Fruit fly (Drosophila melanogaster): Measurements from ENCODE around the gene Npl4.

- no peak for TF ChIP-seq woc (GFP tag; optimal IDR thresholded peaks at IDR 0.05)
- TF ChIP-seq CG9705 (GFP tag; optimal IDR thresholded peaks at IDR 0.05) = no peak
- TF ChIP-seq foxo (GFP tag; optimal IDR thresholded peaks at IDR 0.05) = no peak
- no peak for TF ChIP-seq Vsx2 (GFP tag; optimal IDR thresholded peaks at IDR 0.05; ENCODE audit: partially characterized antibody)
- no peak for TF ChIP-seq br (GFP tag; optimal IDR thresholded peaks at IDR 0.05)
- TF ChIP-seq Myc (optimal IDR thresholded peaks at IDR 0.05) = no peak
- peak; percentile 23 for TF ChIP-seq sv (GFP tag; optimal IDR thresholded peaks at IDR 0.05)
- no peak for TF ChIP-seq psq (GFP tag; optimal IDR thresholded peaks at IDR 0.05)
- no peak for TF ChIP-seq dmrt93B (GFP tag; optimal IDR thresholded peaks at IDR 0.05)
- no peak for TF ChIP-seq OdsH (GFP tag; optimal IDR thresholded peaks at IDR 0.05)
Measured at dm6 chr3R:25660985-25661530, 36.6 kb upstream of the Npl4 start, which contains the start of gene Tnks.
